Fruit fly (Drosophila melanogaster): ENCODE results near the gene CG42834.
"Not testable (repeated sequence)": the region's sequence is repeated elsewhere in the genome, so short reads cannot be mapped to it uniquely, and the experiment has no call there.

CG42834 gene

DNA sequence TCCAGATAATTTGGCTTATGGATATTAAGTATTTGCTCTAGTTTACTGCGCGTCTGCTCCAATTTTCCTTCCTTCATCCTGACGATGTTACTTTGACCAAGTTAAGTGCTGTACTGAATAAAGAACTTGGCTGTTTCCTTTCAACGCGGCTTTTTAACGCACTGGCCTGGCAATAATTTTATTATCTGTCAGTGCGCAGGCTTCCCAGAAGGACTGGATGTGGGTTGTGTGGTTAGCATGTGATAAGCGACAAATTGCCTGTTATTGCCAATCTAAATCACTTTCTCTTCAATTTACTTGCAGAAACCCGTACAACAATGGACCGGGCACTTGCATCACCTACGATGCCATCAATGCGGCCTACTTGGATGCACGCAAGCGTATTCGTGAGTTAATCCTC lies 22.1 kb downstream of the CG42834 start, which contains the start of gene CG14331:
CG14331 (minus strand) TSS at position 101 of the 400 bp plus-strand sequence.
- no peak for TF ChIP-seq Dif (GFP tag; optimal IDR thresholded peaks at IDR 0.05; ENCODE audit: partially characterized antibody)
- no peak for TF ChIP-seq pan (optimal IDR thresholded peaks at IDR 0.05)
- TF ChIP-seq lola (GFP tag; optimal IDR thresholded peaks at IDR 0.05): no peak
- TF ChIP-seq foxo (GFP tag; optimal IDR thresholded peaks at IDR 0.05): no peak
- TF ChIP-seq Sp1 (GFP tag; optimal IDR thresholded peaks at IDR 0.05): no peak
- no peak for TF ChIP-seq GATAd (GFP tag; optimal IDR thresholded peaks at IDR 0.05)
- no peak for TF ChIP-seq psq (GFP tag; optimal IDR thresholded peaks at IDR 0.05)
- TF ChIP-seq Dfd (GFP tag; optimal IDR thresholded peaks at IDR 0.05): no peak
- no peak for TF ChIP-seq dl (GFP tag; optimal IDR thresholded peaks at IDR 0.05; ENCODE audit: insufficient read depth in 1 of 2, partially characterized antibody in 2 of 2)
- no peak for TF ChIP-seq jim (GFP tag; optimal IDR thresholded peaks at IDR 0.05)
- TF ChIP-seq dsf (GFP tag; optimal IDR thresholded peaks at IDR 0.05; ENCODE audit: borderline replicate concordance): no peak
- TF ChIP-seq OdsH (GFP tag; optimal IDR thresholded peaks at IDR 0.05): no peak
- no peak for TF ChIP-seq brk (GFP tag; optimal IDR thresholded peaks at IDR 0.05)
- no peak for TF ChIP-seq woc (GFP tag; optimal IDR thresholded peaks at IDR 0.05)

DNA sequence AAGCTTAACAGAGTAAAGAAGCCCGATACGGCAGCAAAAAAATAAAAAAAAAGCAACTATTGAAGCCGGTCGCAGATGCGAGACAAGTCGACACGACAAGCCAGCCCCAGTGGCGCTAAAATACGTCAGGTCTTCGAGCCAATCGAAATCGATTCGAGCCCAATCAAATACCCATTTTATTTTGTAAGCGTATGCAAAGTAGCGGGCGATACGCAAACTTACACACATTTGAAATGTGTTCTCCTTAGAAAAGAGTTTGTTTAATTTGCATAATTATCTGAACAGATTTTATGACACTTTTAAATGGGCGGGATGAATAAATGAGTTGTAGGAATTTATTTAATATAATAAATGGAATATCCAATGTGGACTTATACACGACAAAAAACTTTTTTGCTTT lies 29.1 kb downstream of the CG42834 start:
- no peak for TF ChIP-seq HLH106 (tag; optimal IDR thresholded peaks at IDR 0.05)
- TF ChIP-seq OdsH (GFP tag; optimal IDR thresholded peaks at IDR 0.05): no peak
- no peak for TF ChIP-seq lola (GFP tag; optimal IDR thresholded peaks at IDR 0.05)
- TF ChIP-seq foxo (GFP tag; optimal IDR thresholded peaks at IDR 0.05): no peak
- no peak for TF ChIP-seq woc (GFP tag; optimal IDR thresholded peaks at IDR 0.05)
- no peak for TF ChIP-seq Dif (GFP tag; optimal IDR thresholded peaks at IDR 0.05; ENCODE audit: partially characterized antibody)
- no peak for TF ChIP-seq Sp1 (GFP tag; optimal IDR thresholded peaks at IDR 0.05)
- no peak for TF ChIP-seq Dfd (GFP tag; optimal IDR thresholded peaks at IDR 0.05)
- no peak for TF ChIP-seq fru (GFP tag; optimal IDR thresholded peaks at IDR 0.05)

DNA sequence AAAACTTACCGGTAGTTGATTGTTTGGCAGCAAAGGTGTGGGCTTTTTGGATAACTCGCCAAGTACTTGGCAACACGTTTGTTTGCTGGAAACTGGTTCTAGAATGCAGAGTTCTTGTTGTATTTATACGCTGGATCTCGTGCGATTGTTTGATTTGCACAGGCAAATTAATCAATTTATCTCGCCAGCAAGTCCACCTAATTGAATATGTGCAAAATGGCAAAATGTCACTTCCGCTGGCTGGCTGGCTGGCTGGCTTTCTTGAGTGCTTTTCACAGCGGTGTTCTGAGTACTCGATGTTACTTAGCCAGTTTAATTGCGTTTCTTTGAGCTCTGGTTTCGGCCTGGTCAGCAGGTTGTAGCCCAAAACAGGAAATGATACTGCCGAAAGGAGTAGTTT lies 30.2 kb downstream of the CG42834 start, which contains the start of gene Eh:
Eh (minus strand) TSS at position 101 of the 400 bp plus-strand sequence.
- no peak for TF ChIP-seq jim (GFP tag; optimal IDR thresholded peaks at IDR 0.05)
- TF ChIP-seq Dif (GFP tag; optimal IDR thresholded peaks at IDR 0.05; ENCODE audit: partially characterized antibody): no peak

DNA sequence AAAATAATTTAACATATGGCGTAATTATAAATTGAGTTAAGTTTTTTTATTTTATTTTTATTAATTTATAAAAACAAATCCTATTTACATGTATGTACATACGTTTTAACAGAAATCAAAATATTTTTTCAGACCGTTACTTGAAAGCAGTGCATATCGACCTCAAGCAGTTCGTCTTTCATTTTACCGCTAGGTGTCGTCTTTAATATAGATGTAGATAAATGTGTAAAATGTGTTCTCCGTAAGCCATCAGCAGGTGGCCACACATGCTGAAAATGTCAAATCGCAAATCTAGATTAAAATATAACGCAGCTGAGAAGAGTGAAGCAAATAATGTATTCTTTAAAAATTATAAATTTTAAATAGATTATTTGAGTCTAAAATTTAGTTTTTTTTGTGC lies 30.8 kb downstream of the CG42834 start:
- TF ChIP-seq Myc (optimal IDR thresholded peaks at IDR 0.05) (peak; percentile 15), h (GFP tag; optimal IDR thresholded peaks at IDR 0.05) (no peak)

DNA sequence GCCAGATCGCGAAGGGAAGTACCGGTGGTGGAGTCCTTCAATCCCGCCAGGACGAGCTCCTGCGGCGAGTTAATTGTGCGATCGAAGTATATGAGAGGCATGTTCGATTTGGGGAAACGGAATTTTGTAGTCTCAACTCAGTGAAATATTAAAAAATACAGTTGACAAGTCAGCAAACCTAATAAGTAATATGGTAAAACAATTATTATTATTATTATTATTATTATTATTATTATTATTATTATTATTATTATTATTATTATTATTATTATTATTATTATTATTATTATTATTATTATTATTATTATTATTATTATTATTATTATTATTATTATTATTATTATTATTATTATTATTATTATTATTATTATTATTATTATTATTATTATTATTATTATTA lies 38.1 kb downstream of the CG42834 start, which contains the start of gene CG14330:
CG14330 (minus strand) TSS at position 101 of the 400 bp plus-strand sequence.
- not testable (repeated sequence) for TF ChIP-seq brk, usp, Hr78 (GFP tag; optimal IDR thresholded peaks at IDR 0.05)
